Fruit fly (Drosophila melanogaster) whole organism: Measurements from ENCODE around the gene Gr22b.

Experiments
- CG8478 ChIP-seq: fragments of >200 bp; optimal IDR thresholded peaks from 2 replicates; lab custom pipeline; 2018; ENCODE audit warnings: inconsistent platforms
- Dll ChIP-seq: fragments of >200 bp; optimal IDR thresholded peaks from 2 replicates; lab custom pipeline; 2017
- EcR ChIP-seq, 2 experiments: fragments of >200 bp; optimal IDR thresholded peaks; 2 replicates each; lab custom pipeline; 2017; ENCODE audit warnings: missing biosample characterization in 2 of 2, missing genetic modification characterization in 2 of 2, missing genetic modification reagents in 2 of 2
- pan ChIP-seq: fragments of >200 bp; optimal IDR thresholded peaks from 2 replicates; lab custom pipeline; 2017
- psq ChIP-seq: fragments of >200 bp; optimal IDR thresholded peaks from 2 replicates; lab custom pipeline; 2017

dm6 chr2L:1748410-1748809, 44.7 kb downstream of the Gr22b start:
- TF ChIP-seq Dll (lab: Kevin White, UChicago) (no peak), EcR (GFP tag; optimal IDR thresholded peaks at IDR 0.05; lab: Kevin White, UChicago) (no peak), CG8478 (lab: Kevin White, UChicago) (no peak), pan (lab: Kevin White, UChicago) (no peak), psq (lab: Kevin White, UChicago) (no peak)
